Fruit fly (Drosophila melanogaster): ENCODE data around the gene SelT.

The SelT gene

DNA sequence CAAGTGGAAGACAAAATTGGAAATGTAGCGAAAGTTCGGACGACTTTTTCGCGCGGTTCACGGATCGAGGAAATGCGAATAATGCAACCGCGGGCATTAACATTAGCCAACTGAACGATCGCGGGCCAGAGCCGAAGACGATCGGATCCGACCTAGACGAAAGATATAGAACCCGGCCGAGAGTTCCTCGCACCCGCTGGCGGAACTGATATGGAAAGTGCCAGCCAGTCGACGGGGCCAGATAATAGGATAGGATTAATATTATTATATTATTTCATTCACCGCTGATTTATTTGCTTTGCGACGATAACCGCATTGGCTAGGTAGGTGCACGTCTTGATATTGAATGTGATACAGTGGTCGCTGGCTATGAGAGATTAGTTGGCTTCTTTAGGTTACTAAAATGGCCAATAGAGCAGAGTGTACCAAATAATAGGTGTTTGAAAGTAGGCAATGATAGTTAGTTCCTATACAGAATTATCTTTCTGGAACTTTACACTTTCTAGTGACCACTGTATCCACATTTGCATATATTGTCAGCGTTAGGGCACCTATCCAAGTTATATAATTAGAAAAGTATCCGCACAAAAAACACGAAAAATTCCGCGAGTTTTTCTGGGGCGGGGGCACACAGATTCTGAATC, 11.2 kb upstream of the SelT start (continued):
- TF ChIP-seq CG8632 (GFP tag; optimal IDR thresholded peaks at IDR 0.05), result peak; percentile 63
- peak; percentile 60 for TF ChIP-seq Lpt (GFP tag; optimal IDR thresholded peaks at IDR 0.05)
- TF ChIP-seq Smox (GFP tag; optimal IDR thresholded peaks at IDR 0.05), result peak; percentile 57
- peak; percentile 77 for TF ChIP-seq Gug (GFP tag; IDR thresholded peaks at IDR 0.05)
- peak; percentile 51 for TF ChIP-seq CG10669 (GFP tag; optimal IDR thresholded peaks at IDR 0.05)
- peak; percentile 56 for TF ChIP-seq CG16779 (tag; optimal IDR thresholded peaks at IDR 0.05)
- peak; percentile 15 for TF ChIP-seq fkh (GFP tag; optimal IDR thresholded peaks at IDR 0.05)
- TF ChIP-seq Hr4 (GFP tag; optimal IDR thresholded peaks at IDR 0.05), result peak; percentile 87
- TF ChIP-seq CG34406 (GFP tag; optimal IDR thresholded peaks at IDR 0.05), result peak; percentile 47
- TF ChIP-seq CG32006 (GFP tag; optimal IDR thresholded peaks at IDR 0.05), result peak; percentile 78
- peak; percentile 52 for TF ChIP-seq CG11762 (GFP tag; optimal IDR thresholded peaks at IDR 0.05; ENCODE audit: insufficient read depth)
- no peak for TF ChIP-seq fd85E (GFP tag; optimal IDR thresholded peaks at IDR 0.05)
- peak; percentile 68 for TF ChIP-seq Eip75B (GFP tag; optimal IDR thresholded peaks at IDR 0.05)
- TF ChIP-seq salr (GFP tag; optimal IDR thresholded peaks at IDR 0.05), result peak; percentile 54 to 64
- peak; percentile 80 for TF ChIP-seq svp (GFP tag)
- no peak for TF ChIP-seq Eip93F (GFP tag; optimal IDR thresholded peaks at IDR 0.05)
- peak; percentile 76; the same call in 1 of the 2 replicates for TF ChIP-seq CG15336 (GFP tag; IDR thresholded peaks at IDR 0.05)
- TF ChIP-seq pdm3 (GFP tag; optimal IDR thresholded peaks at IDR 0.05), result peak; percentile 76
- TF ChIP-seq CG6276 (GFP tag; optimal IDR thresholded peaks at IDR 0.05), result peak; percentile 73
- TF ChIP-seq fd59A (GFP tag; optimal IDR thresholded peaks at IDR 0.05), result peak; percentile 57
- peak; percentile 77 for TF ChIP-seq CG3919 (GFP tag; optimal IDR thresholded peaks at IDR 0.05)
- TF ChIP-seq CG8319 (GFP tag; optimal IDR thresholded peaks at IDR 0.05), result peak; percentile 22
- peak; percentile 87 for TF ChIP-seq vri (GFP tag; optimal IDR thresholded peaks at IDR 0.05)
- peak; percentile 62 for TF ChIP-seq lz (GFP tag; optimal IDR thresholded peaks at IDR 0.05)
- peak; percentile 54 for TF ChIP-seq Sox15 (GFP tag; optimal IDR thresholded peaks at IDR 0.05)
- peak; percentile 67 for TF ChIP-seq net (GFP tag; optimal IDR thresholded peaks at IDR 0.05)
- TF ChIP-seq CG6854 (GFP tag; optimal IDR thresholded peaks at IDR 0.05), result no peak
- TF ChIP-seq OdsH (GFP tag; optimal IDR thresholded peaks at IDR 0.05), result peak; percentile 78
- peak; percentile 45 for TF ChIP-seq CG4318 (GFP tag; optimal IDR thresholded peaks at IDR 0.05)
- peak; percentile 71 for TF ChIP-seq Sox14 (GFP tag; optimal IDR thresholded peaks at IDR 0.05)
- peak; percentile 68 for TF ChIP-seq Ets96B (tag; optimal IDR thresholded peaks at IDR 0.05)
- TF ChIP-seq eg (GFP tag; IDR thresholded peaks at IDR 0.05), result peak; percentile 91

DNA sequence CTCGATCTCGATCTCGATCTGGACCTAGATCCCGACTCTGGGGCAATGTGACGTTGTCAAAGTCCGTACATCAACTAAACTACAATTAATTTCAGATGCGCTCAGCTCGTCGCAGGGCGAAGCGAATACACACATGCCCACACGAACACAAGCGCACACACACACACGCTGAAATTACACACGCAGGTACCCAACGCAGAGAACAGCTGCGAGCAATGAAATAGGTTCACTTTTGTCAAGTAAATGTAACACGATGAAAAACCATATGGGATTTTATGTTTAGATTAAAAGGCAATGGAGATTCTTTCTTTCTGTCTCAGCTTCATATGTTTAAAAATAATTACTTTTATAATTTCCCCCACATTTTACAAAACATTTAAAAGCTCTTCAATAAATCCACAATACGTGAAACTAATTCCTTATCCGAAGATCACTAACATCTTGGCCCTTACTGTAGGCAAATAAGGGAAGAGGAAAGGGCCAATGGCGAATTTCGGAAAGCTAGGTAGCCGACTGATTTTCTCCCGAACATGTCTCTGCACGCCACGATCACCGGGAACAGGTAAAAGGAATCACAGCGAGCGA, 10.3 kb upstream of the SelT start:
- TF ChIP-seq CG10631 (GFP tag; optimal IDR thresholded peaks at IDR 0.05), result peak; percentile 78
- peak; percentile 67 for TF ChIP-seq CG16779 (tag; optimal IDR thresholded peaks at IDR 0.05)
- peak; percentile 79 for TF ChIP-seq Hr39 (GFP tag; optimal IDR thresholded peaks at IDR 0.05)
- TF ChIP-seq spab (GFP tag; optimal IDR thresholded peaks at IDR 0.05), result peak; percentile 84
- TF ChIP-seq CG11762 (GFP tag; optimal IDR thresholded peaks at IDR 0.05; ENCODE audit: insufficient read depth), result peak; percentile 72
- peak; percentile 83 for TF ChIP-seq dsx (GFP tag; optimal IDR thresholded peaks at IDR 0.05; ENCODE audit: poor library complexity, severe bottlenecking)
- peak; percentile 88 for TF ChIP-seq pdm3 (GFP tag; optimal IDR thresholded peaks at IDR 0.05)
- peak; percentile 91 for TF ChIP-seq CG6808 (GFP tag; optimal IDR thresholded peaks at IDR 0.05)
- peak; percentile 87 for TF ChIP-seq CG15336 (GFP tag; IDR thresholded peaks at IDR 0.05)
- peak; percentile 62 for TF ChIP-seq CG6276 (GFP tag; optimal IDR thresholded peaks at IDR 0.05)
- peak; percentile 85 for TF ChIP-seq Met (GFP tag; optimal IDR thresholded peaks at IDR 0.05)
- peak; percentile 88 for TF ChIP-seq CG3032 (tag; optimal IDR thresholded peaks at IDR 0.05)
- peak; percentile 74 for TF ChIP-seq net (GFP tag; optimal IDR thresholded peaks at IDR 0.05)
- TF ChIP-seq Hr4 (GFP tag; optimal IDR thresholded peaks at IDR 0.05), result peak; percentile 73
- TF ChIP-seq CG10669 (GFP tag; optimal IDR thresholded peaks at IDR 0.05), result peak; percentile 83
- TF ChIP-seq CG6792 (GFP tag; optimal IDR thresholded peaks at IDR 0.05), result peak; percentile 87
- peak; percentile 87 for TF ChIP-seq CG31627 (GFP tag; optimal IDR thresholded peaks at IDR 0.05)
- peak; percentile 64 for TF ChIP-seq CG1621 (tag; optimal IDR thresholded peaks at IDR 0.05)
- peak; percentile 84 for TF ChIP-seq CG3919 (GFP tag; optimal IDR thresholded peaks at IDR 0.05)
- peak; percentile 63 for TF ChIP-seq Eip93F (GFP tag; optimal IDR thresholded peaks at IDR 0.05)
- peak; percentile 2 for TF ChIP-seq dac (GFP tag; optimal IDR thresholded peaks at IDR 0.05)
- peak; percentile 84 for TF ChIP-seq acj6 (GFP tag; optimal IDR thresholded peaks at IDR 0.05)
- peak; percentile 77 for TF ChIP-seq CG9139 (GFP tag; optimal IDR thresholded peaks at IDR 0.05)
- TF ChIP-seq svp (GFP tag), result peak; percentile 92
- peak; percentile 92 for TF ChIP-seq lz (GFP tag; optimal IDR thresholded peaks at IDR 0.05)
- TF ChIP-seq Ets96B (tag; optimal IDR thresholded peaks at IDR 0.05), result peak; percentile 87
- peak; percentile 64 for TF ChIP-seq Sox15 (GFP tag; optimal IDR thresholded peaks at IDR 0.05)
- peak; percentile 80 for TF ChIP-seq Eip75B (GFP tag; optimal IDR thresholded peaks at IDR 0.05)
- peak; percentile 69 for TF ChIP-seq fkh (GFP tag; optimal IDR thresholded peaks at IDR 0.05)
- peak; percentile 45 for TF ChIP-seq CG4318 (GFP tag; optimal IDR thresholded peaks at IDR 0.05)
- TF ChIP-seq CG11902 (GFP tag; optimal IDR thresholded peaks at IDR 0.05), result peak; percentile 67

Data from whole organism, prepupa.